Worm (Caenorhabditis elegans) whole organism, mixed stage, embryonic: ENCODE results near the gene F25E5.2.

Experiments used
- M03D4.4 ChIP-seq: sonication (generic microtip); optimal IDR thresholded peaks from 2 replicates; lab custom pipeline; 2017; ENCODE audit warnings: mild to moderate bottlenecking, missing genetic modification characterization, missing compliant biosample characterization
- bed-3 ChIP-seq: fragments of 200-800 bp; sonication (Bioruptor generic); optimal IDR thresholded peaks from 3 replicates; lab custom pipeline; 2018; ENCODE audit warnings: mild to moderate bottlenecking, missing genetic modification characterization, moderate library complexity, missing compliant biosample characterization
- blmp-1 ChIP-seq: fragments of 150-350 bp; optimal IDR thresholded peaks from 2 replicates; lab custom pipeline; 2014; ENCODE audit warnings: missing biosample characterization, missing genetic modification characterization
- ceh-39 ChIP-seq: fragments of 150-350 bp; optimal IDR thresholded peaks from 2 replicates; lab custom pipeline; 2014; ENCODE audit warnings: missing biosample characterization, missing genetic modification characterization
- ceh-83 ChIP-seq: fragments of 200-800 bp; sonication (Bioruptor generic); optimal IDR thresholded peaks from 2 replicates; lab custom pipeline; 2018; ENCODE audit warnings: mild to moderate bottlenecking, missing genetic modification characterization, missing compliant biosample characterization
- ces-1 ChIP-seq: fragments of 150-350 bp; optimal IDR thresholded peaks from 2 replicates; lab custom pipeline; 2014; ENCODE audit warnings: missing biosample characterization, missing genetic modification reagents, missing genetic modification characterization
- cnd-1 ChIP-seq: fragments of 200-800 bp; sonication (Bioruptor generic); optimal IDR thresholded peaks from 2 replicates; lab custom pipeline; 2018; ENCODE audit warnings: mild to moderate bottlenecking, missing genetic modification characterization, missing compliant biosample characterization
- drap-1 ChIP-seq: fragments of 200-800 bp; sonication (Bioruptor generic); optimal IDR thresholded peaks from 3 replicates; lab custom pipeline; 2018; ENCODE audit warnings: mild to moderate bottlenecking, missing genetic modification characterization, missing compliant biosample characterization
- elt-1 ChIP-seq: sonication (generic microtip); optimal IDR thresholded peaks from 2 replicates; lab custom pipeline; 2017; ENCODE audit warnings: missing genetic modification characterization, mild to moderate bottlenecking, missing compliant biosample characterization, antibody characterized with exemption, moderate library complexity, borderline replicate concordance; ENCODE audit not compliant: insufficient read depth
- elt-3 ChIP-seq: fragments of 150-350 bp; optimal IDR thresholded peaks from 2 replicates; lab custom pipeline; 2014; ENCODE audit warnings: missing biosample characterization, missing genetic modification characterization
- flh-1 ChIP-seq: fragments of 200-800 bp; sonication (Bioruptor generic); optimal IDR thresholded peaks from 2 replicates; lab custom pipeline; 2018; ENCODE audit warnings: mild to moderate bottlenecking, missing genetic modification characterization, moderate library complexity, missing compliant biosample characterization
- ham-2 ChIP-seq: fragments of 200-800 bp; sonication (Bioruptor generic); optimal IDR thresholded peaks from 2 replicates; lab custom pipeline; 2018; ENCODE audit warnings: mild to moderate bottlenecking, missing genetic modification characterization, missing compliant biosample characterization
- hlh-1 ChIP-seq: fragments of 150-350 bp; optimal IDR thresholded peaks from 2 replicates; lab custom pipeline; 2014; ENCODE audit warnings: missing biosample characterization, missing genetic modification reagents, missing genetic modification characterization
- lin-13 ChIP-seq: fragments of 150-350 bp; optimal IDR thresholded peaks from 2 replicates; lab custom pipeline; 2014; ENCODE audit warnings: missing biosample characterization, missing genetic modification characterization
- lin-32 ChIP-seq: fragments of 200-800 bp; sonication (Bioruptor generic); optimal IDR thresholded peaks from 2 replicates; lab custom pipeline; 2018; ENCODE audit warnings: mild to moderate bottlenecking, missing genetic modification characterization, missing compliant biosample characterization
- lsy-2 ChIP-seq: fragments of 150-350 bp; optimal IDR thresholded peaks from 2 replicates; lab custom pipeline; 2014; ENCODE audit warnings: missing biosample characterization, missing genetic modification characterization
- mab-5 ChIP-seq: fragments of 150-350 bp; optimal IDR thresholded peaks from 2 replicates; lab custom pipeline; 2014; ENCODE audit warnings: missing biosample characterization, missing genetic modification characterization
- mep-1 ChIP-seq: fragments of 150-350 bp; optimal IDR thresholded peaks from 2 replicates; lab custom pipeline; 2017; ENCODE audit warnings: missing biosample characterization, missing genetic modification reagents, missing genetic modification characterization, inconsistent platforms
- mls-2 ChIP-seq: sonication (generic microtip); optimal IDR thresholded peaks from 2 replicates; lab custom pipeline; 2016; ENCODE audit warnings: mild to moderate bottlenecking, missing genetic modification characterization, moderate library complexity, missing compliant biosample characterization
- nhr-12 ChIP-seq: fragments of 150-350 bp; optimal IDR thresholded peaks from 2 replicates; lab custom pipeline; 2014; ENCODE audit warnings: missing biosample characterization, missing genetic modification characterization
- nhr-2 ChIP-seq: fragments of 150-350 bp; optimal IDR thresholded peaks from 2 replicates; lab custom pipeline; 2014; ENCODE audit warnings: missing biosample characterization, missing genetic modification characterization
- nhr-28 ChIP-seq: fragments of 150-350 bp; optimal IDR thresholded peaks from 2 replicates; lab custom pipeline; 2014; ENCODE audit warnings: missing biosample characterization, missing genetic modification characterization
- nhr-76 ChIP-seq: sonication (generic microtip); optimal IDR thresholded peaks from 2 replicates; lab custom pipeline; 2017; ENCODE audit warnings: missing biosample characterization, missing genetic modification characterization
- pha-4 ChIP-seq: fragments of 150-350 bp; optimal IDR thresholded peaks from 2 replicates; lab custom pipeline; 2018; ENCODE audit warnings: missing biosample characterization, missing genetic modification reagents, missing genetic modification characterization
- sem-2 ChIP-seq: fragments of 200-800 bp; sonication (Bioruptor generic); optimal IDR thresholded peaks from 2 replicates; lab custom pipeline; 2018; ENCODE audit warnings: mild to moderate bottlenecking, missing genetic modification characterization, missing compliant biosample characterization
- snpc-4 ChIP-seq: fragments of 150-350 bp; optimal IDR thresholded peaks from 2 replicates; lab custom pipeline; 2014; ENCODE audit warnings: missing biosample characterization, missing genetic modification characterization
- sptf-1 ChIP-seq: sonication (generic microtip); optimal IDR thresholded peaks from 2 replicates; lab custom pipeline; 2017; ENCODE audit warnings: mild to moderate bottlenecking, missing genetic modification characterization, moderate library complexity, missing compliant biosample characterization
- tbx-8 ChIP-seq: fragments of 200-800 bp; sonication (Bioruptor generic); optimal IDR thresholded peaks from 2 replicates; lab custom pipeline; 2018; ENCODE audit warnings: mild to moderate bottlenecking, missing genetic modification characterization, moderate library complexity, missing compliant biosample characterization
- unc-120 ChIP-seq: sonication (generic microtip); optimal IDR thresholded peaks from 2 replicates; lab custom pipeline; 2017; ENCODE audit warnings: missing genetic modification characterization, missing compliant biosample characterization; ENCODE audit not compliant: poor library complexity, severe bottlenecking
- unc-39 ChIP-seq: fragments of 150-350 bp; optimal IDR thresholded peaks from 2 replicates; lab custom pipeline; 2014; ENCODE audit warnings: missing biosample characterization, missing genetic modification characterization
- unc-62 ChIP-seq: fragments of 150-350 bp; optimal IDR thresholded peaks from 2 replicates; lab custom pipeline; 2014; ENCODE audit warnings: missing biosample characterization, missing genetic modification reagents, missing genetic modification characterization
- zip-8 ChIP-seq: fragments of 150-350 bp; optimal IDR thresholded peaks from 2 replicates; lab custom pipeline; 2014; ENCODE audit warnings: missing biosample characterization, missing genetic modification characterization

Gene F25E5.2

ce11 chrV:7478404-7478803, 23.3 kb downstream of the F25E5.2 start, which contains the start of gene str-190:
TSS of gene str-190 (minus strand) at chrV:7478504.
- TF ChIP-seq pha-4 (tag; lab: Kevin White, UChicago) (no peak), drap-1 (no peak), ham-2 (GFP tag; lab: Kevin White, UChicago) (no peak), ces-1 (GFP tag; lab: Kevin White, UChicago) (no peak), mab-5 (tag; lab: Kevin White, UChicago) (no peak), nhr-28 (tag; lab: Kevin White, UChicago) (no peak), sem-2 (no peak), lsy-2 (tag; lab: Kevin White, UChicago) (no peak), nhr-2 (tag; lab: Kevin White, UChicago) (no peak), mls-2 (tag; lab: Kevin White, UChicago) (no peak), zip-8 (tag; lab: Kevin White, UChicago) (no peak), blmp-1 (no peak), unc-39 (tag; lab: Kevin White, UChicago) (no peak), ceh-39 (tag; lab: Kevin White, UChicago) (no peak), cnd-1 (tag; lab: Kevin White, UChicago) (no peak), mep-1 (no peak), flh-1 (no peak)

- TF ChIP-seq M03D4.4 (tag; lab: Kevin White, UChicago) (no peak), hlh-1 (tag; lab: Kevin White, UChicago) (no peak), elt-3 (tag; lab: Kevin White, UChicago) (no peak), drap-1 (no peak), ceh-83 (GFP tag; lab: Kevin White, UChicago) (no peak), pha-4 (tag; lab: Kevin White, UChicago) (no peak)
- TF ChIP-seq, all 35 proteins: peak for 0
Measured at ce11 chrV:7480949-7481348, 25.8 kb downstream of the F25E5.2 start, which contains the start of gene C18B10.6. TSS of gene C18B10.6 (minus strand) at chrV:7481049.

ce11 chrV:7485000-7485399, 29.9 kb downstream of the F25E5.2 start, which contains the start of gene srbc-8:
TSS of gene srbc-8 (minus strand) at chrV:7485100.
- TF ChIP-seq ceh-39 (tag; lab: Kevin White, UChicago) (no peak), mep-1 (no peak), nhr-76 (tag; lab: Kevin White, UChicago) (no peak), drap-1 (no peak), sptf-1 (tag; lab: Kevin White, UChicago) (no peak), nhr-12 (tag; lab: Kevin White, UChicago) (no peak), M03D4.4 (tag; lab: Kevin White, UChicago) (no peak), hlh-1 (tag; lab: Kevin White, UChicago) (no peak), unc-120 (tag; lab: Kevin White, UChicago) (no peak), sem-2 (no peak), tbx-8 (GFP tag; lab: Kevin White, UChicago) (no peak), snpc-4 (no peak), ham-2 (GFP tag; lab: Kevin White, UChicago) (no peak)

ce11 chrV:7487518-7487917, 32.4 kb downstream of the F25E5.2 start, which contains the start of gene srbc-7:
TSS of gene srbc-7 (minus strand) at chrV:7487618.
- TF ChIP-seq nhr-28 (tag; lab: Kevin White, UChicago) (no peak), nhr-12 (tag; lab: Kevin White, UChicago) (no peak), ham-2 (GFP tag; lab: Kevin White, UChicago) (no peak), tbx-8 (GFP tag; lab: Kevin White, UChicago) (no peak), mep-1 (no peak), elt-3 (tag; lab: Kevin White, UChicago) (no peak), lin-32 (no peak), bed-3 (GFP tag; lab: Kevin White, UChicago) (no peak), unc-62 (GFP tag; lab: Kevin White, UChicago) (no peak), sem-2 (no peak), elt-1 (tag; lab: Kevin White, UChicago) (no peak)

- TF ChIP-seq lsy-2 (tag; lab: Kevin White, UChicago) (no peak), mep-1 (no peak), bed-3 (GFP tag; lab: Kevin White, UChicago) (no peak), zip-8 (tag; lab: Kevin White, UChicago) (no peak), pha-4 (tag; lab: Kevin White, UChicago) (no peak), hlh-1 (tag; lab: Kevin White, UChicago) (no peak), ces-1 (GFP tag; lab: Kevin White, UChicago) (no peak), sem-2 (no peak), nhr-2 (tag; lab: Kevin White, UChicago) (no peak), lin-13 (tag; lab: Kevin White, UChicago) (no peak), ham-2 (GFP tag; lab: Kevin White, UChicago) (no peak), nhr-28 (tag; lab: Kevin White, UChicago) (no peak), tbx-8 (GFP tag; lab: Kevin White, UChicago) (no peak), ceh-83 (GFP tag; lab: Kevin White, UChicago) (no peak), sptf-1 (tag; lab: Kevin White, UChicago) (no peak), elt-1 (tag; lab: Kevin White, UChicago) (no peak), mab-5 (tag; lab: Kevin White, UChicago) (no peak)
Measured at ce11 chrV:7490340-7490739, 35.2 kb downstream of the F25E5.2 start, which contains the start of gene srbc-9. TSS of gene srbc-9 (minus strand) at chrV:7490440.
